In genomic region chrX:8368210-8368609, ce11 we compare ENCODE assay signal across 1 worm cellular context.
TF ChIP-seq lines count a peak whose summit lies in the region.

No protein-coding gene starts in this region.

TF ChIP-seq in whole organism, L1 larva, 84 proteins besides CTCF, POLR2A, EP300 and RAD21 (continued from another document):
- TF ChIP-seq ceh-63 (GFP tag; optimal IDR thresholded peaks at IDR 0.05; lab: Kevin White, UChicago) (no peak), fkh-4 (tag; optimal IDR thresholded peaks at IDR 0.05; lab: Kevin White, UChicago; ENCODE audit: borderline replicate concordance) (no peak), ets-5 (GFP tag; IDR thresholded peaks at IDR 0.05; lab: Robert Waterston, UW) (no peak), efl-1 (optimal IDR thresholded peaks at IDR 0.05; lab: Kevin White, UChicago) (peak; percentile 61 to 68), efl-1 (GFP tag; optimal IDR thresholded peaks at IDR 0.05 in 1 of 2; lab: Kevin White, UChicago) (peak; percentile 58 to 97), aly-2 (tag; optimal IDR thresholded peaks at IDR 0.05; lab: Kevin White, UChicago) (no peak), pax-3 (tag; optimal IDR thresholded peaks at IDR 0.05; lab: Kevin White, UChicago) (peak; percentile 21), grh-1 (GFP tag; IDR thresholded peaks at IDR 0.05; lab: Robert Waterston, UW) (no peak), nhr-77 (tag; optimal IDR thresholded peaks at IDR 0.05; lab: Kevin White, UChicago) (peak; percentile 69), sup-37 (GFP tag; optimal IDR thresholded peaks at IDR 0.05; lab: Kevin White, UChicago) (peak; percentile 42), snpc-4 (tag; optimal IDR thresholded peaks at IDR 0.05; lab: Kevin White, UChicago) (peak; percentile 55), F16B12.6 (tag; optimal IDR thresholded peaks at IDR 0.05; lab: Kevin White, UChicago) (no peak), ceh-90 (tag; optimal IDR thresholded peaks at IDR 0.05; lab: Kevin White, UChicago) (no peak), lin-39 (tag; optimal IDR thresholded peaks at IDR 0.05; lab: Kevin White, UChicago) (peak; percentile 30), egl-27 (tag; optimal IDR thresholded peaks at IDR 0.05; lab: Kevin White, UChicago) (no peak), xbp-1 (tag; optimal IDR thresholded peaks at IDR 0.05; lab: Kevin White, UChicago) (peak; percentile 76), nhr-20 (tag; optimal IDR thresholded peaks at IDR 0.05; lab: Kevin White, UChicago) (peak; percentile 85), ceh-88 (GFP tag; IDR thresholded peaks at IDR 0.05; lab: Robert Waterston, UW) (0 out of 2 replicates have a peak, but pooled peaks have one; percentile 27), tlp-1 (tag; optimal IDR thresholded peaks at IDR 0.05; lab: Kevin White, UChicago) (no peak), elt-3 (tag; optimal IDR thresholded peaks at IDR 0.05; lab: Kevin White, UChicago) (peak in 1 of 6 experiments; percentile 34), lin-14 (GFP tag; optimal IDR thresholded peaks at IDR 0.05; lab: Kevin White, UChicago) (peak; percentile 93), ztf-11 (tag; optimal IDR thresholded peaks at IDR 0.05; lab: Kevin White, UChicago) (peak in 1 of 2 experiments; percentile 30), C34B4.2 (tag; optimal IDR thresholded peaks at IDR 0.05; lab: Kevin White, UChicago) (no peak)
